Worm (Caenorhabditis elegans) whole organism, midembryonic: Measurements from ENCODE around the gene clec-74.

ENCODE experiments used
- T22C8.4 ChIP-seq: fragments of 200-800 bp; sonication (Bioruptor generic); IDR thresholded peaks from 2 replicates; pipeline ENCODE4 v1.3.6; 2022; ENCODE audit warnings: missing genetic modification characterization, missing compliant biosample characterization
- cog-1 ChIP-seq: sonication (generic microtip); optimal IDR thresholded peaks from 2 replicates; lab custom pipeline; 2016; ENCODE audit warnings: missing genetic modification characterization, missing compliant biosample characterization
- flt-1 ChIP-seq: fragments of 200-800 bp; sonication (Bioruptor generic); IDR thresholded peaks from 2 replicates; pipeline ENCODE4 v1.3.6; 2022; ENCODE audit warnings: missing genetic modification characterization, missing compliant biosample characterization
- klf-2 ChIP-seq: fragments of 200-800 bp; sonication (Bioruptor generic); conservative IDR thresholded peaks from 2 replicates; pipeline ENCODE4 v1.3.6; 2022; ENCODE audit warnings: missing genetic modification reagents, missing genetic modification characterization, missing compliant biosample characterization
- med-1 ChIP-seq: sonication (generic microtip); optimal IDR thresholded peaks from 2 replicates; lab custom pipeline; 2017; ENCODE audit warnings: missing genetic modification characterization, mild to moderate bottlenecking, missing compliant biosample characterization, antibody characterized with exemption, missing genetic modification reagents; ENCODE audit not compliant: insufficient read depth
- ref-1 ChIP-seq: fragments of 200-800 bp; sonication (Bioruptor generic); conservative IDR thresholded peaks from 2 replicates; pipeline ENCODE4 v1.3.6; 2022; ENCODE audit warnings: missing genetic modification reagents, missing genetic modification characterization, missing compliant biosample characterization
- tab-1 ChIP-seq: fragments of 200-800 bp; sonication (Bioruptor generic); IDR thresholded peaks from 2 replicates; pipeline ENCODE4 v1.3.6; 2022; ENCODE audit warnings: missing genetic modification characterization, missing compliant biosample characterization
- ztf-23 ChIP-seq: fragments of 200-800 bp; sonication (Bioruptor generic); IDR thresholded peaks from 2 replicates; pipeline ENCODE4 v1.3.6; 2022; ENCODE audit warnings: missing genetic modification reagents, missing genetic modification characterization, missing compliant biosample characterization
- ztf-29 ChIP-seq: fragments of 200-800 bp; sonication (Bioruptor generic); IDR thresholded peaks from 2 replicates; pipeline ENCODE4 v1.3.6; 2022; ENCODE audit warnings: missing genetic modification reagents, missing genetic modification characterization, missing compliant biosample characterization

clec-74 gene

DNA sequence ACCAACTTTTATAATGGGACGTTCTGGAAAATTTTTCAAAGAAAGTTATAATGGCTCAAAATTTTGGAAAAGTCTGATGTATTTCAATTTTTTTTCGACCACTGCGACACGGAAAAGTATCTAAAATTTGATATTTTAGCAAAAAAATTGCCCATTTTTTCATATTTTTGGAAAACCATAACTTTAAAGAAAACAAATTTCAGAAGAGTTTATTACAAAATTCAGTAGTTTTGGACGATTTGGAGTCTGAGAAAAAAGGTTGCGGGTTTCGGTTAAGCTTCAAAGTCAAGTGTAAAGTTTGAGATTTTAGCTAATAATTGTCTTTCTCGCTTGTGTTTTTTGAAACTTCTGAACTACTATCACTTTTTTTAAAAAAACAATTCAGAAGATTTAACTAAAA lies 31.3 kb downstream of the clec-74 start:
- TF ChIP-seq flt-1 (GFP tag; lab: Robert Waterston, UW) = no peak
- no peak for TF ChIP-seq tab-1 (GFP tag; lab: Robert Waterston, UW)
- no peak for TF ChIP-seq ztf-23 (GFP tag; lab: Robert Waterston, UW)
- TF ChIP-seq ref-1 (GFP tag; lab: Robert Waterston, UW) = no peak
- TF ChIP-seq T22C8.4 (GFP tag; lab: Robert Waterston, UW) = no peak
- TF ChIP-seq ztf-29 = no peak
- TF ChIP-seq med-1 (GFP tag; lab: Kevin White, UChicago) = no peak
- no peak for TF ChIP-seq klf-2 (GFP tag; lab: Robert Waterston, UW)
- TF ChIP-seq cog-1 = no peak

DNA sequence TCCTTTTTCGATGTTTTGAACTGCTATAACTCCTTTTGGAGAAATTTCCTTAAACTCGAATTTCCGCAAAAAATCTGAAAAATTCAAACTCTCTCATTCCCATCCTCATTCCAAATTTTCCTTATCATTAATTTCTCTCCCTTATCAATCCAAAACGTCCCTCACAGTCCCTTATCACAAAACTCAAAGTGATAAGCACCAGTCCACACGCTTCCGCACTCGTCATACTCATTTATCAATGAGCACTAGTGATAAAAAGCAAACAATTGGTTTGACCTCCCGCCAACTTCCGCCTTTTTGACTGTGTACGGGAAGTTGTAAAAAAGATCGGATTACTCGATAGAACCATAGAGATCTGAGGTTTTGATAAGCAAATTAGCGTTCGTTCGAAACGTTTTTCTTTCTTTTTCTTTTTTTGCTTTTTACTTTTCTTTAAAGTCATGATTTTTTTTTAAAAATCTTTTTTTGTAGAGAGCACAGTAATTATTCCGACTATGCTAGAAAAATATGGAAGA lies 31.9 kb downstream of the clec-74 start, which contains the start of gene clec-78:
clec-78 (plus strand) TSS at position 465 of the 515 bp plus-strand sequence.
- no peak for TF ChIP-seq med-1 (GFP tag; lab: Kevin White, UChicago)
- TF ChIP-seq tab-1 (GFP tag; lab: Robert Waterston, UW) = no peak
- TF ChIP-seq klf-2 (GFP tag; lab: Robert Waterston, UW) = no peak
- TF ChIP-seq flt-1 (GFP tag; lab: Robert Waterston, UW) = no peak
- no peak for TF ChIP-seq ztf-23 (GFP tag; lab: Robert Waterston, UW)
- TF ChIP-seq cog-1 = no peak
- no peak for TF ChIP-seq ztf-29
- no peak for TF ChIP-seq ref-1 (GFP tag; lab: Robert Waterston, UW)
- no peak for TF ChIP-seq T22C8.4 (GFP tag; lab: Robert Waterston, UW)

DNA sequence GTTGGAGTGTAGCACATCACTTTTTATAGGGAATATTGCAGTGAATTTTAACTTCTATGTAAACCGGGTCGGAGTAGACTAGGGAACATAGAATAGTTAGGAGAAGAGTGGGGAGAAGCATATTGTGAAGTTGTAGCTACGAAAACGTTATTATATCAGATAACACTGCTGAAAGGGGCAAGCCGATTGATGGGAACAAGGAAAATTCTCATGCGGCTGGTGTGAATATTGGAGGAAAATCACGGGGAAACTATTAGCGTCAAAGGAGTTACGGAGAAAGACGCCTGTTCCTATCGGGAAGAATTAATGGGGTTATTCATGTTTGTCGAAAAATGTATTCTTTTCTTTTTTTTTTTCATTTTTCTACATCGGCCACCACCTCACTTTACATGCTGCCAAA lies 36.5 kb downstream of the clec-74 start, which contains the start of gene F47C12.6:
F47C12.6 (minus strand) TSS at position 101 of the 400 bp plus-strand sequence.
- TF ChIP-seq klf-2 (GFP tag; lab: Robert Waterston, UW) = no peak
- TF ChIP-seq tab-1 (GFP tag; lab: Robert Waterston, UW) = no peak
- TF ChIP-seq ref-1 (GFP tag; lab: Robert Waterston, UW) = no peak
- no peak for TF ChIP-seq flt-1 (GFP tag; lab: Robert Waterston, UW)

DNA sequence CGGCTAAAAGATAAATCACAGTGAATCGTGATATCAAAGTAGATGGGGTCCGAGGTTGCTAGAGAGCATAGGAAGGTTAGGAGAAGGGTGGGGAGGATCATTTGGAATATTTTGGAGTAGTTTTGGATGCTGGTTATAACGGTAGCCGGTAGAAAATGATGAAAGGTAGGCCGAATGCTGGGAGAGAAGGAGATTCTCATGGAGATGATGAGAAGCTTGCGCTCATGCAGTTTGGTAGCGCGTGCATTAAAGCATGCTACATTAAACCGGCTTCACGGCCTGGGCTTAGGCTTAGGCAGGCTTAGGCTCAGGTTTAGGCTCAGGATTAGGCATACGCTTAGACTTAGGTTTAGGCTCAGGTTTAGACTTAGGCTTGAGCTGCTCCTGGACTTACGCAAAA lies 37.5 kb downstream of the clec-74 start, which contains the start of gene F47C12.13:
F47C12.13 (minus strand) TSS at position 101 of the 400 bp plus-strand sequence.
- TF ChIP-seq ztf-29 = no peak
- TF ChIP-seq flt-1 (GFP tag; lab: Robert Waterston, UW) = no peak

DNA sequence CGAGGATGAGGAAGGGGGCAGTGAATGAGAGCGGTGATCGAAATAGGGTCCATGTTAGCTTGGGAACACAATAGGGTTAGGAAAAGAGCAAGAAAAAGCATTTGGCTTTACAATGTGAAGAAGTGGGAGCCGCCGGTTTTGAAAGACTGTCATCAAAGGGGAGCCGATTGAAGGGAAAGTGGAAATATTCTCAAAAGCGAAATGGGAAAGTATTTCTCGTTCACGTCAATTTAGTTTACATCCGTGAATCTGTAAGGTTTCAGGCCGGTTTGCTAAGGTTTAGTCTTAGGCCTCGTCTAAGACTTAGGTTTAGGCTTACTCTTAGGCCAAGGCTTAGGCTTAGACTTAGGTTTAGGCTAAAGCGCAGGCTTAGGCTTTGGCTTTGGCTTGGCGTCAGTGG lies 38.6 kb downstream of the clec-74 start, which contains the start of gene F47C12.7:
F47C12.7 (minus strand) TSS at position 101 of the 400 bp plus-strand sequence.
- TF ChIP-seq T22C8.4 (GFP tag; lab: Robert Waterston, UW) = no peak
- no peak for TF ChIP-seq tab-1 (GFP tag; lab: Robert Waterston, UW)
- no peak for TF ChIP-seq klf-2 (GFP tag; lab: Robert Waterston, UW)
- TF ChIP-seq ztf-23 (GFP tag; lab: Robert Waterston, UW) = no peak
- TF ChIP-seq cog-1 = no peak
- no peak for TF ChIP-seq med-1 (GFP tag; lab: Kevin White, UChicago)
- TF ChIP-seq ztf-29 = no peak
- no peak for TF ChIP-seq ref-1 (GFP tag; lab: Robert Waterston, UW)
- no peak for TF ChIP-seq flt-1 (GFP tag; lab: Robert Waterston, UW)

DNA sequence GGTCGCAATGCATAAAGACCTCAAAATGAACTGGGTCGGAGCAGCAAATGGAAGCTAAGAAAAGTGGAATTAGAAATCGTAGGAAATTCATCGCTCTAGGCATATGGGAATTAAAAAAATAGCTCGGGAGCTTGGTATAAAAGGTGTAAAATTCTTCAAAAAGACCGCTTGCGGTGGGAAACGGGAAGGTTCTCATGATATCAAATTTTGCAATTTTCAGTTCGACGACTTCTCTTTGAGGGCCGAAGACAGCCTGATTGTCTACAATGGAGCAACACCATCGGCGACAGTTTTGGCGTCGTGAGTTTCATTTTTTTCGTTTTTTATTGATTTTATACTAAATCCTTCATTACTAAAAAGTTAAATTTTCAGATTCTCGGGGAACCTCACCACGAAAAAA lies 41.7 kb downstream of the clec-74 start, which contains the start of gene F47C12.8:
F47C12.8 (minus strand) TSS at position 101 of the 400 bp plus-strand sequence.
- TF ChIP-seq klf-2 (GFP tag; lab: Robert Waterston, UW) (no peak), med-1 (GFP tag; lab: Kevin White, UChicago) (no peak), cog-1 (no peak), ref-1 (GFP tag; lab: Robert Waterston, UW) (no peak), T22C8.4 (GFP tag; lab: Robert Waterston, UW) (no peak), tab-1 (GFP tag; lab: Robert Waterston, UW) (no peak), ztf-29 (no peak), ztf-23 (GFP tag; lab: Robert Waterston, UW) (no peak), flt-1 (GFP tag; lab: Robert Waterston, UW) (no peak)

DNA sequence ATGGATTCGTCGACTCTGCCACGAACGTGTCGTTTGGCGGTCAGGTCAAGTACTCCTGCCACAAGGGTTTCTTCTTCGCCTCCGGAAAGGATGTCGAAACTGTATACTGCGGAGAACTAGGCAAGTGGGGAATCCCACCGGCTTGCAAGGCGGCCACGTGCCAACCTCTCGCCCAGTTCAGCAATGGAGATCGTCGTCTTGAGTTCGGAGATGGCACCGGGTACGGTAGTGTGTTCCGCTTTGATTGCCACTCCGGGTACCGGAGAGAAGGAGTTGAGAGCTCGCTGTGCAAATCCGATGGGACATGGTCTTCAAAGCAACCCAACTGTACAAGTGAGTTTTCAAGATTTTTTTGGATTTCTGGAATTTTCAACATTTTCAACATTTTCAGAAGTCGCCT lies 42.9 kb downstream of the clec-74 start:
- TF ChIP-seq T22C8.4 (GFP tag; lab: Robert Waterston, UW) (no peak), ztf-29 (no peak), cog-1 (no peak), ref-1 (GFP tag; lab: Robert Waterston, UW) (no peak), tab-1 (GFP tag; lab: Robert Waterston, UW) (no peak), flt-1 (GFP tag; lab: Robert Waterston, UW) (no peak)

DNA sequence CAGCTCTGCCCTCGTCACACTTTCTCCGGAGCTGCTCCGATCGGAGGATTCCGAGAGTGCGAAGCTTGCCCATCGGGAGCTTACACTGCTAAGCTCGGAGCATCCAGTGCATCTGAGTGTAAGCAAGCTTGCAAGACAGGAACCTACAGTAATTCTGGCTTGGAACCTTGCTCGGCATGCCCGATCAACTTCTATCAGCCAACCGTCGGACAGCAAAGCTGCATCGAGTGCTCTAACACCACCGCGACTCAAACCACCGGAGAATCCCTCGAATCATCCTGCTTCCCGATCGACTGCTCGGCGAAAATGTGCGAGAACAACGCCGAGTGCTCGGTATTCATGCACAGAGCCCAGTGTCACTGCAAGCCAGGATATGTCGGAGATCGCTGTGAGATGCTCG lies 47.4 kb downstream of the clec-74 start:
- TF ChIP-seq T22C8.4 (GFP tag; lab: Robert Waterston, UW) (no peak), klf-2 (GFP tag; lab: Robert Waterston, UW) (no peak), cog-1 (no peak), tab-1 (GFP tag; lab: Robert Waterston, UW) (no peak), flt-1 (GFP tag; lab: Robert Waterston, UW) (no peak), ztf-23 (GFP tag; lab: Robert Waterston, UW) (no peak), ztf-29 (no peak), med-1 (GFP tag; lab: Kevin White, UChicago) (no peak), ref-1 (GFP tag; lab: Robert Waterston, UW) (no peak)

DNA sequence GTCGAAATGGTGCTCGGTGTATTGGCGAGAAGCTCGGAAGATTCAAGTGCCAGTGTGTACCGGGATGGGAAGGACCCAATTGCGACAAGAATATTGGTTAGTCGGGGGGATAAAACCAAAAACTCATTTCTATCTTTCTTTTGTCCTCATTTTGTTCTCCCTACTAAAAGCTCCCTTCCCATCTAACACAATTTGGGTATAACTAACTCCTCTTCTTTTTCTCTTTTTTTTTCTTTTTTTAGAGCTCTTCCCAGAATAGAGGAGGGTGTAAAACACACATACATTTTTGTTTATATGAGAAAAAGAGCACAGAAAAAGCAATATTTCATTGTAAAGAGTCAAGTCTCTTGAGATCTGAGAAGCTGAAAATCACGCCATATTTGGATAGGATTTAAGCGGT lies 48.4 kb downstream of the clec-74 start:
- no peak for TF ChIP-seq ztf-29
- no peak for TF ChIP-seq tab-1 (GFP tag; lab: Robert Waterston, UW)
- no peak for TF ChIP-seq ztf-23 (GFP tag; lab: Robert Waterston, UW)
- TF ChIP-seq flt-1 (GFP tag; lab: Robert Waterston, UW) = no peak
- TF ChIP-seq med-1 (GFP tag; lab: Kevin White, UChicago) = no peak
- TF ChIP-seq ref-1 (GFP tag; lab: Robert Waterston, UW) = no peak
- no peak for TF ChIP-seq T22C8.4 (GFP tag; lab: Robert Waterston, UW)
- no peak for TF ChIP-seq cog-1
- no peak for TF ChIP-seq klf-2 (GFP tag; lab: Robert Waterston, UW)
